Worm (Caenorhabditis elegans): ENCODE results near the gene ser-7.
A peak's percentile ranks its signal among the peaks of the same experiment; 100 is the strongest.

The ser-7 gene

ce11 chrX:2674514-2674913 lies 1.1 kb downstream of the ser-7 start:
- TF ChIP-seq nhr-237 (tag; optimal IDR thresholded peaks at IDR 0.05): no peak
- no peak for TF ChIP-seq unc-62 (GFP tag; optimal IDR thresholded peaks at IDR 0.05)
- no peak for TF ChIP-seq xbp-1 (tag; optimal IDR thresholded peaks at IDR 0.05)

ce11 chrX:2684448-2684847 lies 11.1 kb downstream of the ser-7 start:
- TF ChIP-seq elt-3 (tag; optimal IDR thresholded peaks at IDR 0.05): no peak
- TF ChIP-seq efl-1 (optimal IDR thresholded peaks at IDR 0.05): no peak
- TF ChIP-seq efl-1 (GFP tag; optimal IDR thresholded peaks at IDR 0.05 in 1 of 2): peak in 1 of 2 experiments; percentile 64

- TF ChIP-seq nhr-12 (tag; optimal IDR thresholded peaks at IDR 0.05): no peak
- TF ChIP-seq nhr-28 (tag; optimal IDR thresholded peaks at IDR 0.05): no peak
- peak; percentile 76 for TF ChIP-seq lin-13 (GFP tag; optimal IDR thresholded peaks at IDR 0.05)
- TF ChIP-seq nhr-77 (tag; optimal IDR thresholded peaks at IDR 0.05): peak; percentile 67
- peak; percentile 96 for TF ChIP-seq lin-14 (GFP tag; optimal IDR thresholded peaks at IDR 0.05)
- TF ChIP-seq mab-9 (GFP tag; IDR thresholded peaks at IDR 0.05): peak; percentile 44; the same call in 1 of the 2 replicates
- peak; percentile 80 for TF ChIP-seq nhr-20 (tag; optimal IDR thresholded peaks at IDR 0.05)
- TF ChIP-seq pqm-1 (tag; optimal IDR thresholded peaks at IDR 0.05): no peak
- TF ChIP-seq tbx-2 (tag; optimal IDR thresholded peaks at IDR 0.05): peak; percentile 74
- TF ChIP-seq sup-37 (GFP tag; optimal IDR thresholded peaks at IDR 0.05): no peak
- peak; percentile 75 for TF ChIP-seq rnt-1 (tag; optimal IDR thresholded peaks at IDR 0.05)
- TF ChIP-seq fos-1 (tag; optimal IDR thresholded peaks at IDR 0.05): peak; percentile 61
- peak; percentile 17 for TF ChIP-seq lin-15B (tag; optimal IDR thresholded peaks at IDR 0.05)
- TF ChIP-seq dpl-1 (GFP tag; optimal IDR thresholded peaks at IDR 0.05): peak; percentile 57 to 74 (median 68)
- TF ChIP-seq alr-1 (tag; optimal IDR thresholded peaks at IDR 0.05; ENCODE audit: borderline replicate concordance): no peak
- no peak for TF ChIP-seq ets-5 (GFP tag; IDR thresholded peaks at IDR 0.05)
- peak; percentile 28 for TF ChIP-seq irx-1 (tag; optimal IDR thresholded peaks at IDR 0.05)
- no peak for TF ChIP-seq sptf-1 (tag; optimal IDR thresholded peaks at IDR 0.05)
- TF ChIP-seq ceh-8 (GFP tag; optimal IDR thresholded peaks at IDR 0.05): peak; percentile 39
- no peak for TF ChIP-seq nhr-76 (tag; optimal IDR thresholded peaks at IDR 0.05)
- no peak for TF ChIP-seq fkh-10 (GFP tag; optimal IDR thresholded peaks at IDR 0.05)
- peak; percentile 89 for TF ChIP-seq mep-1 (tag; optimal IDR thresholded peaks at IDR 0.05)
- peak; percentile 65 for TF ChIP-seq xbp-1 (tag; optimal IDR thresholded peaks at IDR 0.05)
- peak; percentile 46 for TF ChIP-seq ztf-4 (tag; optimal IDR thresholded peaks at IDR 0.05)
- no peak for TF ChIP-seq nhr-11 (tag; optimal IDR thresholded peaks at IDR 0.05)
- peak; percentile 55 to 64 for TF ChIP-seq efl-1 (optimal IDR thresholded peaks at IDR 0.05)
- peak; percentile 44 to 92 for TF ChIP-seq efl-1 (GFP tag; optimal IDR thresholded peaks at IDR 0.05 in 1 of 2)
- TF ChIP-seq zip-4 (GFP tag; optimal IDR thresholded peaks at IDR 0.05): no peak
- TF ChIP-seq nhr-84 (tag; optimal IDR thresholded peaks at IDR 0.05): no peak
- TF ChIP-seq ceh-63 (GFP tag; optimal IDR thresholded peaks at IDR 0.05): no peak
- TF ChIP-seq unc-62 (GFP tag; optimal IDR thresholded peaks at IDR 0.05): no peak
- no peak for TF ChIP-seq lir-3 (tag; optimal IDR thresholded peaks at IDR 0.05; ENCODE audit: poor library complexity)
- TF ChIP-seq hpl-2 (GFP tag; optimal IDR thresholded peaks at IDR 0.05): no peak
- peak in 1 of 2 experiments; percentile 12 for TF ChIP-seq ztf-11 (tag; optimal IDR thresholded peaks at IDR 0.05)
- no peak for TF ChIP-seq aha-1 (tag; optimal IDR thresholded peaks at IDR 0.05)
- TF ChIP-seq lin-35 (GFP tag; optimal IDR thresholded peaks at IDR 0.05): peak; percentile 68 to 83
- peak; percentile 88 for TF ChIP-seq snu-23 (GFP tag; optimal IDR thresholded peaks at IDR 0.05)
- peak; percentile 70 for TF ChIP-seq snpc-4 (tag; optimal IDR thresholded peaks at IDR 0.05)
- peak; percentile 37 to 84 (median 74) for TF ChIP-seq ceh-82 (tag; optimal IDR thresholded peaks at IDR 0.05)
- peak; percentile 90 for TF ChIP-seq C16A3.4 (tag; optimal IDR thresholded peaks at IDR 0.05)
- TF ChIP-seq ceh-90 (tag; optimal IDR thresholded peaks at IDR 0.05): no peak
- TF ChIP-seq isw-1 (GFP tag; IDR thresholded peaks at IDR 0.05): peak; percentile 31; the same call in 1 of the 2 replicates
- TF ChIP-seq nhr-237 (tag; optimal IDR thresholded peaks at IDR 0.05): no peak
- TF ChIP-seq elt-2 (tag; optimal IDR thresholded peaks at IDR 0.05): no peak
- TF ChIP-seq pag-3 (tag; optimal IDR thresholded peaks at IDR 0.05; ENCODE audit: borderline replicate concordance, insufficient read depth): peak; percentile 81
- no peak for TF ChIP-seq aly-2 (tag; optimal IDR thresholded peaks at IDR 0.05)
- TF ChIP-seq nhr-71 (tag; optimal IDR thresholded peaks at IDR 0.05): peak; percentile 85
Measured at ce11 chrX:2687174-2687573, 13.8 kb downstream of the ser-7 start, which contains the start of gene immt-1. TSS of gene immt-1 (minus strand) at chrX:2687184.

Measured in whole organism, L1 larva.